Worm (Caenorhabditis elegans): ENCODE data around the gene R11D1.1.

ce11 chrV:12719713-12720112 is 15.5 kb downstream of the R11D1.1 start, which contains the start of gene R11D1.7:
- TF ChIP-seq B0261.1 (tag; optimal IDR thresholded peaks at IDR 0.05), result no peak
- no peak for TF ChIP-seq hlh-26 (GFP tag; conservative IDR thresholded peaks at IDR 0.05)
- no peak for TF ChIP-seq F33H1.4 (GFP tag; IDR thresholded peaks at IDR 0.05)
- no peak for TF ChIP-seq attf-3 (GFP tag; conservative IDR thresholded peaks at IDR 0.05)
- TF ChIP-seq C06A6.2 (GFP tag; conservative IDR thresholded peaks at IDR 0.05), result no peak
- no peak for TF ChIP-seq mel-28 (tag; optimal IDR thresholded peaks at IDR 0.05; ENCODE audit: borderline replicate concordance)
- TF ChIP-seq nhr-90 (tag; optimal IDR thresholded peaks at IDR 0.05), result no peak
- TF ChIP-seq fkh-3 (tag; optimal IDR thresholded peaks at IDR 0.05), result no peak
- no peak for TF ChIP-seq F10E7.11 (tag; optimal IDR thresholded peaks at IDR 0.05)
- no peak for TF ChIP-seq unc-62 (GFP tag; optimal IDR thresholded peaks at IDR 0.05)
- no peak for TF ChIP-seq ama-1 (optimal IDR thresholded peaks at IDR 0.05)
- TF ChIP-seq ama-1 (GFP tag; optimal IDR thresholded peaks at IDR 0.05), result no peak
- TF ChIP-seq ztf-18 (tag; optimal IDR thresholded peaks at IDR 0.05), result no peak
- no peak for TF ChIP-seq nfyb-1 (GFP tag; IDR thresholded peaks at IDR 0.05)
